Worm (Caenorhabditis elegans): ENCODE data around the gene orc-3.

- no peak for TF ChIP-seq unc-62 (GFP tag; optimal IDR thresholded peaks at IDR 0.05)
- no peak for TF ChIP-seq ama-1 (optimal IDR thresholded peaks at IDR 0.05)
- TF ChIP-seq ama-1 (GFP tag; optimal IDR thresholded peaks at IDR 0.05) = no peak
- no peak for TF ChIP-seq pha-4 (tag; optimal IDR thresholded peaks at IDR 0.05)
- no peak for TF ChIP-seq B0336.3 (GFP tag; IDR thresholded peaks at IDR 0.05)
- TF ChIP-seq lsy-27 (tag; optimal IDR thresholded peaks at IDR 0.05; ENCODE audit: borderline replicate concordance, insufficient read depth) = no peak
- TF ChIP-seq hsf-1 (GFP tag; IDR thresholded peaks at IDR 0.05) = no peak
- no peak for TF ChIP-seq tbp1 (GFP tag; optimal IDR thresholded peaks at IDR 0.05)
These were observed 906 bp upstream of the orc-3 start for ce11 chrIII:1207027-1207426.
